Fruit fly (Drosophila melanogaster) whole organism, embryonic: ENCODE data around the gene Tlk.
A peak's percentile ranks its signal among the peaks of the same experiment; 100 is the strongest.

Experiments
- Adf1 ChIP-seq: fragments of 200-800 bp; sonication (Bioruptor generic); IDR thresholded peaks from 2 replicates; pipeline ENCODE4 v1.3.6; 2022; ENCODE audit warnings: missing biosample characterization, missing genetic modification characterization
- CG10267 ChIP-seq: fragments of 200-800 bp; sonication (Bioruptor generic); optimal IDR thresholded peaks from 2 replicates; lab custom pipeline; 2018; ENCODE audit warnings: missing biosample characterization, mild to moderate bottlenecking, missing genetic modification characterization, moderate library complexity
- CG11560 ChIP-seq: fragments of 200-800 bp; sonication (Bioruptor generic); IDR thresholded peaks from 3 replicates; pipeline ENCODE4 v1.3.6; 2022; ENCODE audit warnings: missing biosample characterization, missing genetic modification characterization
- CG12071 ChIP-seq: fragments of 200-800 bp; sonication (Bioruptor generic); optimal IDR thresholded peaks from 3 replicates; lab custom pipeline; 2018; ENCODE audit warnings: missing biosample characterization, mild to moderate bottlenecking, missing genetic modification characterization
- CG12155 ChIP-seq: fragments of 200-800 bp; sonication (Bioruptor generic); optimal IDR thresholded peaks from 3 replicates; lab custom pipeline; 2016; ENCODE audit warnings: missing biosample characterization, missing genetic modification characterization
- CG12236 ChIP-seq: fragments of 200-800 bp; sonication (Bioruptor generic); optimal IDR thresholded peaks from 2 replicates; lab custom pipeline; 2016; ENCODE audit warnings: missing biosample characterization, missing genetic modification characterization
- CG1233 ChIP-seq: fragments of 200-800 bp; sonication (Bioruptor generic); optimal IDR thresholded peaks from 4 replicates; lab custom pipeline; 2018; ENCODE audit warnings: missing biosample characterization, mild to moderate bottlenecking, missing genetic modification characterization
- CG12391 ChIP-seq: fragments of 200-800 bp; sonication (Bioruptor generic); optimal IDR thresholded peaks from 3 replicates; lab custom pipeline; 2018; ENCODE audit warnings: missing biosample characterization, mild to moderate bottlenecking, missing genetic modification characterization, moderate library complexity
- CG16863 ChIP-seq: fragments of 200-800 bp; sonication (Bioruptor generic); optimal IDR thresholded peaks from 3 replicates; lab custom pipeline; 2016; ENCODE audit warnings: missing biosample characterization, missing genetic modification characterization
- CG18619 ChIP-seq: fragments of 200-800 bp; sonication (Bioruptor generic); optimal IDR thresholded peaks from 3 replicates; lab custom pipeline; 2017; ENCODE audit warnings: missing biosample characterization, mild to moderate bottlenecking, missing genetic modification characterization
- CG2678 ChIP-seq: fragments of 200-800 bp; sonication (Bioruptor generic); optimal IDR thresholded peaks from 3 replicates; lab custom pipeline; 2019; ENCODE audit warnings: missing biosample characterization, mild to moderate bottlenecking, missing genetic modification characterization, moderate library complexity
- CG2712 ChIP-seq: fragments of 200-800 bp; optimal IDR thresholded peaks from 3 replicates; lab custom pipeline; 2019; ENCODE audit warnings: missing biosample characterization, mild to moderate bottlenecking, missing genetic modification characterization, moderate library complexity
- CG2889 ChIP-seq: fragments of 200-800 bp; sonication (Bioruptor generic); IDR thresholded peaks from 3 replicates; pipeline ENCODE4 v1.3.6; 2022; ENCODE audit warnings: missing biosample characterization, missing genetic modification characterization
- CG3163 ChIP-seq: fragments of 200-800 bp; sonication (Bioruptor generic); optimal IDR thresholded peaks from 3 replicates; lab custom pipeline; 2016; ENCODE audit warnings: missing biosample characterization, missing genetic modification characterization
- CG32772 ChIP-seq: fragments of 200-800 bp; sonication (Bioruptor generic); IDR thresholded peaks from 2 replicates; pipeline ENCODE4 v1.3.6; 2022; ENCODE audit warnings: missing biosample characterization, missing genetic modification characterization
- CG4328 ChIP-seq: fragments of 200-800 bp; sonication (Bioruptor generic); optimal IDR thresholded peaks from 3 replicates; lab custom pipeline; 2017; ENCODE audit warnings: missing biosample characterization, missing genetic modification reagents, missing genetic modification characterization
- CG4707 ChIP-seq: fragments of 200-800 bp; sonication (Bioruptor generic); optimal IDR thresholded peaks from 2 replicates; lab custom pipeline; 2018; ENCODE audit warnings: missing biosample characterization, mild to moderate bottlenecking, missing genetic modification characterization, moderate library complexity
- CG5245 ChIP-seq: fragments of 200-800 bp; sonication (Bioruptor generic); optimal IDR thresholded peaks from 3 replicates; lab custom pipeline; 2016; ENCODE audit warnings: missing biosample characterization, missing genetic modification characterization
- CG6254 ChIP-seq: fragments of 200-800 bp; sonication (Bioruptor generic); optimal IDR thresholded peaks from 3 replicates; lab custom pipeline; 2017; ENCODE audit warnings: mild to moderate bottlenecking, missing biosample characterization, missing genetic modification reagents, missing genetic modification characterization
- CG7556 ChIP-seq: fragments of 200-800 bp; sonication (Bioruptor generic); optimal IDR thresholded peaks from 2 replicates; lab custom pipeline; 2017; ENCODE audit warnings: missing biosample characterization, mild to moderate bottlenecking, missing genetic modification characterization
- CG7987 ChIP-seq: fragments of 200-800 bp; sonication (Bioruptor generic); optimal IDR thresholded peaks from 2 replicates; lab custom pipeline; 2018; ENCODE audit warnings: missing biosample characterization, mild to moderate bottlenecking, missing genetic modification characterization, moderate library complexity
- CG8089 ChIP-seq: fragments of 200-800 bp; sonication (Bioruptor generic); optimal IDR thresholded peaks from 3 replicates; lab custom pipeline; 2016; ENCODE audit warnings: missing biosample characterization, missing genetic modification characterization
- CG9609 ChIP-seq: fragments of 200-800 bp; sonication (Bioruptor generic); optimal IDR thresholded peaks from 3 replicates; lab custom pipeline; 2016; ENCODE audit warnings: missing biosample characterization, missing genetic modification characterization
- Dfd ChIP-seq, 2 experiments: fragments of >200 bp; optimal IDR thresholded peaks; 2 replicates each; lab custom pipeline; 2017; ENCODE audit warnings: missing biosample characterization in 2 of 2, missing genetic modification characterization in 2 of 2
- Dip3 ChIP-seq: fragments of 200-800 bp; sonication (Bioruptor generic); optimal IDR thresholded peaks from 3 replicates; lab custom pipeline; 2016; ENCODE audit warnings: missing biosample characterization, missing genetic modification characterization
- Drgx ChIP-seq: fragments of 200-800 bp; sonication (Bioruptor generic); IDR thresholded peaks from 2 replicates; pipeline ENCODE4 v1.3.6; 2022; ENCODE audit warnings: missing biosample characterization, missing genetic modification characterization
- HHEX ChIP-seq: fragments of 200-800 bp; sonication (Bioruptor generic); optimal IDR thresholded peaks from 3 replicates; lab custom pipeline; 2017; ENCODE audit warnings: missing biosample characterization, mild to moderate bottlenecking, missing genetic modification characterization, missing genetic modification reagents
- HLHmδ ChIP-seq: fragments of 200-800 bp; sonication (Bioruptor generic); optimal IDR thresholded peaks from 2 replicates; lab custom pipeline; 2018; ENCODE audit warnings: missing biosample characterization, mild to moderate bottlenecking, missing genetic modification characterization, moderate library complexity
- Hmr ChIP-seq: fragments of 200-800 bp; sonication (Bioruptor generic); optimal IDR thresholded peaks from 3 replicates; lab custom pipeline; 2017; ENCODE audit warnings: mild to moderate bottlenecking, missing biosample characterization, missing genetic modification reagents, missing genetic modification characterization
- Hsf ChIP-seq: fragments of 200-800 bp; sonication (Bioruptor generic); optimal IDR thresholded peaks from 3 replicates; lab custom pipeline; 2016; ENCODE audit warnings: missing biosample characterization, missing genetic modification characterization
- Jarid2 ChIP-seq: fragments of 200-800 bp; sonication (Bioruptor generic); optimal IDR thresholded peaks from 3 replicates; lab custom pipeline; 2017; ENCODE audit warnings: mild to moderate bottlenecking, missing biosample characterization, missing genetic modification reagents, missing genetic modification characterization
- Nf-YB ChIP-seq: fragments of 200-800 bp; sonication (Bioruptor generic); optimal IDR thresholded peaks from 3 replicates; lab custom pipeline; 2019; ENCODE audit warnings: missing biosample characterization, mild to moderate bottlenecking, missing genetic modification characterization, moderate library complexity
- Ravus ChIP-seq: fragments of 200-800 bp; sonication (Bioruptor generic); IDR thresholded peaks from 2 replicates; pipeline ENCODE4 v1.3.6; 2022; ENCODE audit warnings: missing biosample characterization, missing genetic modification characterization
- Sin3A ChIP-seq: fragments of >200 bp; optimal IDR thresholded peaks from 2 replicates; lab custom pipeline; 2018
- Sox102F ChIP-seq: fragments of 200-800 bp; sonication (Bioruptor generic); optimal IDR thresholded peaks from 2 replicates; lab custom pipeline; 2018; ENCODE audit warnings: missing biosample characterization, mild to moderate bottlenecking, missing genetic modification characterization, moderate library complexity
- TFAM ChIP-seq: fragments of 200-800 bp; sonication (Bioruptor generic); optimal IDR thresholded peaks from 2 replicates; lab custom pipeline; 2017; ENCODE audit warnings: missing biosample characterization, missing genetic modification characterization, inconsistent platforms
- Trl ChIP-seq, 3 experiments: fragments of >200 bp in 2 of 3; fragments of 200-800 bp in 1 of 3; sonication (Bioruptor generic) in 1 of 3; optimal IDR thresholded peaks; 2 replicates in 1 of 3; 3 replicates in 2 of 3; lab custom pipeline; 2016 to 2017; ENCODE audit warnings: missing biosample characterization in 1 of 3, missing genetic modification characterization in 1 of 3
- ab ChIP-seq: fragments of 200-800 bp; sonication (Bioruptor generic); optimal IDR thresholded peaks from 2 replicates; lab custom pipeline; 2016; ENCODE audit warnings: missing biosample characterization, missing genetic modification characterization
- bbx ChIP-seq: fragments of 200-800 bp; sonication (Bioruptor generic); IDR thresholded peaks from 2 replicates; pipeline ENCODE4 v1.3.6; 2022; ENCODE audit warnings: missing biosample characterization, missing genetic modification characterization; ENCODE audit not compliant: partially characterized antibody
- cg ChIP-seq: fragments of 200-800 bp; sonication (Bioruptor generic); optimal IDR thresholded peaks from 3 replicates; lab custom pipeline; 2019; ENCODE audit warnings: missing biosample characterization, mild to moderate bottlenecking, missing genetic modification characterization, moderate library complexity
- chinmo ChIP-seq: fragments of 200-800 bp; sonication (Bioruptor generic); IDR thresholded peaks from 4 replicates; pipeline ENCODE4 v1.3.6; 2022; ENCODE audit warnings: missing biosample characterization, missing genetic modification characterization; ENCODE audit not compliant: partially characterized antibody
- chn ChIP-seq: fragments of 200-800 bp; sonication (Bioruptor generic); optimal IDR thresholded peaks from 2 replicates; lab custom pipeline; 2016; ENCODE audit warnings: missing biosample characterization, missing genetic modification characterization
- gfzf ChIP-seq: fragments of 200-800 bp; sonication (Bioruptor generic); optimal IDR thresholded peaks from 2 replicates; lab custom pipeline; 2016; ENCODE audit warnings: missing biosample characterization, mild to moderate bottlenecking, missing genetic modification characterization, moderate library complexity
- gsb ChIP-seq: fragments of 200-800 bp; sonication (Bioruptor generic); IDR thresholded peaks from 2 replicates; pipeline ENCODE4 v1.3.6; 2022; ENCODE audit warnings: missing biosample characterization, missing genetic modification characterization
- h ChIP-seq: fragments of >200 bp; optimal IDR thresholded peaks from 2 replicates; lab custom pipeline; 2017
- nom ChIP-seq: fragments of 200-800 bp; sonication (Bioruptor generic); optimal IDR thresholded peaks from 2 replicates; lab custom pipeline; 2017; ENCODE audit warnings: missing biosample characterization, missing genetic modification characterization, mild to moderate bottlenecking, moderate library complexity, missing genetic modification reagents
- oc ChIP-seq: fragments of 200-800 bp; sonication (Bioruptor generic); optimal IDR thresholded peaks from 2 replicates; lab custom pipeline; 2018; ENCODE audit warnings: missing biosample characterization, mild to moderate bottlenecking, missing genetic modification characterization, moderate library complexity
- phol ChIP-seq: fragments of 200-800 bp; sonication (Bioruptor generic); optimal IDR thresholded peaks from 3 replicates; lab custom pipeline; 2018; ENCODE audit warnings: missing biosample characterization, mild to moderate bottlenecking, missing genetic modification characterization, moderate library complexity
- sim ChIP-seq: fragments of 200-800 bp; sonication (Bioruptor generic); IDR thresholded peaks from 2 replicates; pipeline ENCODE4 v1.3.6; 2022; ENCODE audit warnings: missing biosample characterization, missing genetic modification characterization
- sisA ChIP-seq: fragments of 200-800 bp; sonication (Bioruptor generic); IDR thresholded peaks from 2 replicates; pipeline ENCODE4 v1.3.6; 2022; ENCODE audit warnings: missing biosample characterization, missing genetic modification characterization
- stwl ChIP-seq: fragments of 200-800 bp; sonication (Bioruptor generic); optimal IDR thresholded peaks from 3 replicates; lab custom pipeline; 2018; ENCODE audit warnings: missing biosample characterization, mild to moderate bottlenecking, missing genetic modification characterization, moderate library complexity
- wek ChIP-seq: fragments of 200-800 bp; sonication (Bioruptor generic); optimal IDR thresholded peaks from 3 replicates; lab custom pipeline; 2018; ENCODE audit warnings: missing biosample characterization, mild to moderate bottlenecking, missing genetic modification characterization, moderate library complexity

Gene Tlk

dm6 chrX:3685534-3685922 is 34.3 kb upstream of the Tlk start:
- TF ChIP-seq HHEX (GFP tag; lab: Kevin White, UChicago): no peak
- TF ChIP-seq CG3163 (GFP tag; lab: Kevin White, UChicago): peak; percentile 71
- no peak for TF ChIP-seq sim (GFP tag; lab: Robert Waterston, UW)
- TF ChIP-seq Trl (optimal IDR thresholded peaks at IDR 0.05; lab: Kevin White, UChicago): peak; percentile 23 to 39
- TF ChIP-seq Trl (GFP tag; optimal IDR thresholded peaks at IDR 0.05; lab: Kevin White, UChicago): no peak
- TF ChIP-seq bbx (GFP tag; lab: Robert Waterston, UW): no peak
- TF ChIP-seq stwl (tag; lab: Kevin White, UChicago): no peak
- no peak for TF ChIP-seq CG5245 (GFP tag; lab: Kevin White, UChicago)
- TF ChIP-seq CG1233: no peak
- no peak for TF ChIP-seq chn (GFP tag; lab: Kevin White, UChicago)
- no peak for TF ChIP-seq Ravus (GFP tag; lab: Robert Waterston, UW)
- TF ChIP-seq CG2678 (tag; lab: Kevin White, UChicago): no peak
- TF ChIP-seq CG11560 (tag; lab: Robert Waterston, UW): no peak
- TF ChIP-seq Sin3A (lab: Kevin White, UChicago): no peak
- no peak for TF ChIP-seq oc (tag; lab: Kevin White, UChicago)
- TF ChIP-seq h (lab: Kevin White, UChicago): no peak
- TF ChIP-seq CG12155: no peak
- peak; percentile 39 for TF ChIP-seq nom (GFP tag; lab: Kevin White, UChicago)
- no peak for TF ChIP-seq Jarid2 (GFP tag; lab: Kevin White, UChicago)
- TF ChIP-seq CG4328 (GFP tag; lab: Kevin White, UChicago): no peak
- no peak for TF ChIP-seq TFAM (GFP tag; lab: Kevin White, UChicago)
- TF ChIP-seq Sox102F (GFP tag; lab: Kevin White, UChicago): no peak
- TF ChIP-seq gsb (GFP tag; lab: Robert Waterston, UW): no peak
- TF ChIP-seq HLHmδ: no peak
- no peak for TF ChIP-seq sisA (GFP tag; lab: Robert Waterston, UW)
- TF ChIP-seq CG32772 (GFP tag; lab: Robert Waterston, UW): no peak
- no peak for TF ChIP-seq CG7987
- no peak for TF ChIP-seq Dfd (GFP tag; optimal IDR thresholded peaks at IDR 0.05; lab: Kevin White, UChicago)
- TF ChIP-seq CG12391 (tag; lab: Kevin White, UChicago): no peak
- no peak for TF ChIP-seq CG2889 (GFP tag; lab: Robert Waterston, UW)
- TF ChIP-seq Drgx (GFP tag; lab: Robert Waterston, UW): no peak
- no peak for TF ChIP-seq CG2712
- TF ChIP-seq CG4707: no peak
- no peak for TF ChIP-seq gfzf (GFP tag; lab: Kevin White, UChicago)
- TF ChIP-seq CG7556 (GFP tag; lab: Kevin White, UChicago): no peak
- no peak for TF ChIP-seq Hsf (GFP tag; lab: Kevin White, UChicago)
- TF ChIP-seq ab: no peak
- no peak for TF ChIP-seq CG12236
- peak; percentile 2 for TF ChIP-seq cg (GFP tag; lab: Kevin White, UChicago)
- TF ChIP-seq CG12071: no peak
- no peak for TF ChIP-seq Hmr
- TF ChIP-seq Nf-YB (GFP tag; lab: Kevin White, UChicago): no peak
- no peak for TF ChIP-seq CG10267
- TF ChIP-seq Adf1: peak; percentile 9; the same call in 1 of the 2 replicates
- TF ChIP-seq CG9609 (GFP tag; lab: Kevin White, UChicago): no peak
- no peak for TF ChIP-seq CG16863 (GFP tag; lab: Kevin White, UChicago)
- TF ChIP-seq CG6254 (GFP tag; lab: Kevin White, UChicago): no peak
- 0 out of 4 replicates have a peak, but pooled peaks have one; percentile 43 for TF ChIP-seq chinmo
- TF ChIP-seq Dip3 (GFP tag; lab: Kevin White, UChicago): no peak
- no peak for TF ChIP-seq CG18619 (GFP tag; lab: Kevin White, UChicago)
- no peak for TF ChIP-seq phol (tag; lab: Kevin White, UChicago)
- TF ChIP-seq wek (GFP tag; lab: Kevin White, UChicago): no peak
- TF ChIP-seq CG8089: no peak
